Worm (Caenorhabditis elegans) whole organism, young adult: ENCODE measurements around the gene C14C6.8.

Experiments used
- B0261.1 ChIP-seq: sonication (generic microtip); optimal IDR thresholded peaks from 2 replicates; lab custom pipeline; 2016; ENCODE audit warnings: mild to moderate bottlenecking, missing genetic modification characterization, moderate library complexity, missing compliant biosample characterization
- C06A6.2 ChIP-seq: fragments of 200-800 bp; sonication (Bioruptor generic); conservative IDR thresholded peaks from 2 replicates; pipeline ENCODE4 v1.3.6; 2022; ENCODE audit warnings: missing genetic modification characterization, missing compliant biosample characterization
- C17E4.6 ChIP-seq: fragments of 200-800 bp; sonication (Bioruptor generic); IDR thresholded peaks from 2 replicates; pipeline ENCODE4 v1.3.6; 2022; ENCODE audit warnings: missing genetic modification reagents, missing genetic modification characterization, missing compliant biosample characterization
- F10E7.11 ChIP-seq: sonication (generic microtip); optimal IDR thresholded peaks from 2 replicates; lab custom pipeline; 2017; ENCODE audit warnings: mild to moderate bottlenecking, missing genetic modification characterization, moderate library complexity, missing compliant biosample characterization
- F37B4.10 ChIP-seq: fragments of 200-800 bp; sonication (Bioruptor generic); IDR thresholded peaks from 2 replicates; pipeline ENCODE4 v1.3.6; 2022; ENCODE audit warnings: missing genetic modification characterization, missing compliant biosample characterization
- F55B11.4 ChIP-seq: sonication (generic microtip); optimal IDR thresholded peaks from 2 replicates; lab custom pipeline; 2016; ENCODE audit warnings: missing compliant biosample characterization, missing genetic modification characterization, borderline replicate concordance; ENCODE audit not compliant: insufficient read depth
- K12H6.12 ChIP-seq: fragments of 200-800 bp; sonication (Bioruptor generic); optimal IDR thresholded peaks from 2 replicates; lab custom pipeline; 2018; ENCODE audit warnings: mild to moderate bottlenecking, missing genetic modification characterization, missing compliant biosample characterization
- Y79H2A.3 ChIP-seq: fragments of 200-800 bp; sonication (Bioruptor generic); conservative IDR thresholded peaks from 2 replicates; pipeline ENCODE4 v1.3.6; 2022; ENCODE audit warnings: missing genetic modification reagents, missing genetic modification characterization, missing compliant biosample characterization
- aptf-2 ChIP-seq: fragments of 200-800 bp; sonication (Bioruptor generic); conservative IDR thresholded peaks from 2 replicates; pipeline ENCODE4 v1.3.6; 2022; ENCODE audit warnings: missing genetic modification reagents, missing genetic modification characterization, missing compliant biosample characterization
- aptf-3 ChIP-seq: fragments of 200-800 bp; sonication (Bioruptor generic); IDR thresholded peaks from 2 replicates; pipeline ENCODE4 v1.3.6; 2022; ENCODE audit warnings: missing genetic modification characterization, missing compliant biosample characterization
- athp-1 ChIP-seq: sonication (generic microtip); optimal IDR thresholded peaks from 2 replicates; lab custom pipeline; 2017; ENCODE audit warnings: mild to moderate bottlenecking, missing genetic modification characterization, missing compliant biosample characterization
- attf-3 ChIP-seq: fragments of 200-800 bp; sonication (Bioruptor generic); conservative IDR thresholded peaks from 2 replicates; pipeline ENCODE4 v1.3.6; 2022; ENCODE audit warnings: missing genetic modification reagents, missing genetic modification characterization, missing compliant biosample characterization
- attf-6 ChIP-seq: fragments of 200-800 bp; sonication (Bioruptor generic); IDR thresholded peaks from 2 replicates; pipeline ENCODE4 v1.3.6; 2022; ENCODE audit warnings: missing genetic modification reagents, missing genetic modification characterization, missing compliant biosample characterization
- ccch-3 ChIP-seq: fragments of 200-800 bp; sonication (Bioruptor generic); optimal IDR thresholded peaks from 2 replicates; lab custom pipeline; 2018; ENCODE audit warnings: mild to moderate bottlenecking, missing genetic modification characterization, missing compliant biosample characterization
- ceh-100 ChIP-seq: fragments of 200-800 bp; sonication (Bioruptor generic); IDR thresholded peaks from 2 replicates; pipeline ENCODE4 v1.3.6; 2022; ENCODE audit warnings: missing genetic modification reagents, missing genetic modification characterization, missing compliant biosample characterization
- ceh-27 ChIP-seq: fragments of 200-800 bp; sonication (Bioruptor generic); optimal IDR thresholded peaks from 2 replicates; lab custom pipeline; 2018; ENCODE audit warnings: mild to moderate bottlenecking, missing genetic modification characterization, moderate library complexity, missing compliant biosample characterization
- ceh-91 ChIP-seq: fragments of 200-800 bp; sonication (Bioruptor generic); IDR thresholded peaks from 2 replicates; pipeline ENCODE4 v1.3.6; 2022; ENCODE audit warnings: missing genetic modification reagents, missing genetic modification characterization, missing compliant biosample characterization
- chd-7 ChIP-seq: sonication (generic microtip); optimal IDR thresholded peaks from 2 replicates; lab custom pipeline; 2016; ENCODE audit warnings: mild to moderate bottlenecking, missing genetic modification characterization, moderate library complexity, missing compliant biosample characterization
- die-1 ChIP-seq: sonication (generic microtip); optimal IDR thresholded peaks from 2 replicates; lab custom pipeline; 2016; ENCODE audit warnings: missing genotype, mild to moderate bottlenecking, missing genetic modification characterization, missing compliant biosample characterization
- dox-1 ChIP-seq: fragments of 200-800 bp; sonication (Bioruptor generic); IDR thresholded peaks from 2 replicates; pipeline ENCODE4 v1.3.6; 2022; ENCODE audit warnings: missing genetic modification reagents, missing genetic modification characterization, missing compliant biosample characterization
- dpff-1 ChIP-seq: sonication (generic microtip); optimal IDR thresholded peaks from 2 replicates; lab custom pipeline; 2017; ENCODE audit warnings: mild to moderate bottlenecking, missing genetic modification characterization, missing compliant biosample characterization
- efl-1 ChIP-seq: fragments of 150-350 bp; optimal IDR thresholded peaks from 2 replicates; lab custom pipeline; 2014; ENCODE audit warnings: missing biosample characterization, missing genetic modification reagents, missing genetic modification characterization
- gei-17 ChIP-seq: fragments of 200-800 bp; sonication (Bioruptor generic); optimal IDR thresholded peaks from 2 replicates; lab custom pipeline; 2018; ENCODE audit warnings: mild to moderate bottlenecking, missing genetic modification characterization, missing compliant biosample characterization
- him-1 ChIP-seq: sonication (generic microtip); optimal IDR thresholded peaks from 2 replicates; lab custom pipeline; 2016; ENCODE audit warnings: missing genotype, missing genetic modification reagents, missing genetic modification characterization, missing compliant biosample characterization
- hmg-20 ChIP-seq: fragments of 200-800 bp; sonication (Bioruptor generic); IDR thresholded peaks from 2 replicates; pipeline ENCODE4 v1.3.6; 2022; ENCODE audit warnings: missing genetic modification reagents, missing genetic modification characterization, missing compliant biosample characterization
- lin-26 ChIP-seq: fragments of 200-800 bp; sonication (Bioruptor generic); IDR thresholded peaks from 2 replicates; pipeline ENCODE4 v1.3.6; 2022; ENCODE audit warnings: missing genetic modification reagents, missing genetic modification characterization, missing compliant biosample characterization
- lsy-27 ChIP-seq: sonication (generic microtip); optimal IDR thresholded peaks from 2 replicates; lab custom pipeline; 2017; ENCODE audit warnings: missing genetic modification characterization, mild to moderate bottlenecking, missing compliant biosample characterization, antibody characterized with exemption, missing genotype, borderline replicate concordance; ENCODE audit not compliant: insufficient read depth
- mxl-1 ChIP-seq: sonication (generic microtip); optimal IDR thresholded peaks from 2 replicates; lab custom pipeline; 2016; ENCODE audit warnings: missing genetic modification characterization, missing compliant biosample characterization
- nfya-2 ChIP-seq: fragments of 200-800 bp; sonication (Bioruptor generic); IDR thresholded peaks from 2 replicates; pipeline ENCODE4 v1.3.6; 2022; ENCODE audit warnings: missing genetic modification reagents, missing genetic modification characterization, missing compliant biosample characterization
- nhr-80 ChIP-seq: sonication (generic microtip); optimal IDR thresholded peaks from 2 replicates; lab custom pipeline; 2016; ENCODE audit warnings: missing genetic modification characterization, missing compliant biosample characterization
- pha-4 ChIP-seq: fragments of 150-350 bp; sonication (generic microtip); optimal IDR thresholded peaks from 2 replicates; lab custom pipeline; 2014; ENCODE audit warnings: missing biosample characterization, missing genetic modification reagents, missing genetic modification characterization
- repo-1 ChIP-seq: sonication (generic microtip); optimal IDR thresholded peaks from 2 replicates; lab custom pipeline; 2017; ENCODE audit warnings: mild to moderate bottlenecking, missing genetic modification characterization, missing compliant biosample characterization
- snpc-3.4 ChIP-seq: sonication (generic microtip); optimal IDR thresholded peaks from 2 replicates; lab custom pipeline; 2017; ENCODE audit warnings: missing genetic modification characterization, mild to moderate bottlenecking, missing compliant biosample characterization, antibody characterized with exemption, moderate library complexity, missing genotype, missing genetic modification reagents
- tbx-9 ChIP-seq: sonication (generic microtip); optimal IDR thresholded peaks from 2 replicates; lab custom pipeline; 2016; ENCODE audit warnings: borderline replicate concordance, missing genetic modification characterization, inconsistent platforms, missing compliant biosample characterization
- unc-62 ChIP-seq: fragments of 150-350 bp; optimal IDR thresholded peaks from 2 replicates; lab custom pipeline; 2014; ENCODE audit warnings: missing biosample characterization, missing genetic modification reagents, missing genetic modification characterization
- ztf-26 ChIP-seq: sonication (generic microtip); optimal IDR thresholded peaks from 2 replicates; lab custom pipeline; 2017; ENCODE audit warnings: missing genetic modification characterization, missing compliant biosample characterization
- ztf-3 ChIP-seq: fragments of 200-800 bp; sonication (Bioruptor generic); optimal IDR thresholded peaks from 2 replicates; lab custom pipeline; 2018; ENCODE audit warnings: mild to moderate bottlenecking, missing genetic modification characterization, missing compliant biosample characterization

Gene C14C6.8

DNA sequence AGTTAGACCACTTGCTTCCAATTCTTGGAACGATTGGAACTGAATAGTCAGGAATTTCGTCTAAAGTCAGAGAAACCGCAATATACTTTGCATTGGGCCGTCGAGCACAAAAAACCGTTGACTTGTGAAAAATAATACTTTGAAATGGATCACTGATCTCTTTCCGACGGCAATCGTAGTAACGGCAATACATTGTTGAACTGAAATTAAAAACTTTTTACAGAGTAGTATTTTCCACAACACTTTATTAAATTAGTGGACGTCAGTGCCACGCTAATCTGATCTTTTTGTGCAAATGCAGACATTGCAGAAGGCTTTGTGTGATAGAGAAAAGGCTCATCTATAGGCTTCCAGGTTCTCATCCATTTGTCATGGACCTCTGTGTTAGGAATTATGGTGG lies 561 bp downstream of the C14C6.8 start:
- TF ChIP-seq unc-62 (no peak), ztf-26 (no peak), C06A6.2 (no peak), ztf-3 (GFP tag; lab: Kevin White, UChicago) (no peak), him-1 (tag; lab: Kevin White, UChicago) (no peak), pha-4 (tag; lab: Kevin White, UChicago) (no peak), Y79H2A.3 (GFP tag; lab: Robert Waterston, UW) (no peak), F55B11.4 (no peak), attf-6 (GFP tag; lab: Robert Waterston, UW) (no peak), mxl-1 (no peak), lsy-27 (tag; lab: Kevin White, UChicago) (no peak)

DNA sequence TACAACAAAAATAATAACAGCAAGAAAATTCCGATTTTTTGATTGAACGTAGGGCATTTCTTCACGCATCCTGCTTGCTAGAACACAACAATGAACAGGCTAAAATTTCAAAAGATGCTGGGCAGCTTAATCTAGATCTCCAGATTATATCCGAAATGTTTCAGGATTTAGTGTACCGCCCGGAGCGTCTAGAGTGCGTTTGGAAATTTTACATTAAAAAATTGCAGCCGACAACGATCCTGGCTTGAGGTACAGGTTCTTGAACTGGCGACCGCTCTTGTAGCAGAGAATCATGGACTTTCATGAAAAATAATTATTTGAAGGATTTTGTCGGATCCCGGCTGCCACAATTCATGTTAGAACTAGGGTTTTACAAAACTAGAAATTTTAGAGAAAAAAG lies 5.0 kb downstream of the C14C6.8 start, which contains the start of gene C14C6.6:
Gene C14C6.6 (minus strand): TSS at position 101 of the 400 bp plus-strand sequence.
- TF ChIP-seq tbx-9 (tag; lab: Kevin White, UChicago) (no peak), ceh-27 (GFP tag; lab: Kevin White, UChicago) (no peak), lin-26 (GFP tag; lab: Robert Waterston, UW) (no peak), chd-7 (tag; lab: Kevin White, UChicago) (no peak), F10E7.11 (tag; lab: Kevin White, UChicago) (no peak), K12H6.12 (tag; lab: Kevin White, UChicago) (no peak), ccch-3 (GFP tag; lab: Kevin White, UChicago) (no peak), B0261.1 (tag; lab: Kevin White, UChicago) (no peak), attf-6 (GFP tag; lab: Robert Waterston, UW) (no peak), F37B4.10 (GFP tag; lab: Robert Waterston, UW) (no peak), ceh-100 (no peak), attf-3 (GFP tag; lab: Robert Waterston, UW) (no peak)

DNA sequence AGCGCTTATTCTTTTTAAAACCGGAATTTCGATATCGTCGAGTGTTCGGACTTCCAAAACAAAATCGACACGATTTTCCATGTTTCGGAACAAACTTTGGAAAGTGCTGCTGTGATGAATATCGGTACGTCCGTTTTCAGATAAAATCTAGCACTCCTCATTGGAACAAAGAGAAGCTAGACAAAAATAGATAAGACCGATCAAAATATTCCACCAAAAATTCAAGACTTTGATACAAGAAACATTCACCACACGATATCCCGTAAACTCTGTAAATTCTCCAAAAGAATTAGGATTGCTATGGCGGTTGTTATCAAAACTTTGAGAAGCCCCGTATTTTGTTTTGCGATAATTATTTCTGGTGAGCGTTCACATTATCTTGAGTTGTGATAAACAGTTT lies 9.8 kb downstream of the C14C6.8 start, which contains the start of gene C14C6.3:
Gene C14C6.3 (plus strand): TSS at position 301 of the 400 bp plus-strand sequence.
- TF ChIP-seq ztf-26 (no peak), efl-1 (GFP tag; lab: Kevin White, UChicago) (no peak), nfya-2 (GFP tag; lab: Robert Waterston, UW) (no peak), him-1 (tag; lab: Kevin White, UChicago) (no peak), F55B11.4 (no peak), nhr-80 (tag; lab: Kevin White, UChicago) (no peak), dpff-1 (no peak), ceh-91 (GFP tag; lab: Robert Waterston, UW) (no peak), C17E4.6 (no peak), die-1 (no peak), C06A6.2 (no peak), snpc-3.4 (no peak), aptf-2 (GFP tag; lab: Robert Waterston, UW) (no peak), repo-1 (tag; lab: Kevin White, UChicago) (no peak), aptf-3 (GFP tag; lab: Robert Waterston, UW) (no peak), gei-17 (GFP tag; lab: Kevin White, UChicago) (no peak), hmg-20 (no peak), dox-1 (GFP tag; lab: Robert Waterston, UW) (no peak), athp-1 (tag; lab: Kevin White, UChicago) (no peak)
- TF ChIP-seq, all 124 proteins: peak for 0
